Worm (Caenorhabditis elegans): Measurements from ENCODE around the gene ZK1055.4.

DNA sequence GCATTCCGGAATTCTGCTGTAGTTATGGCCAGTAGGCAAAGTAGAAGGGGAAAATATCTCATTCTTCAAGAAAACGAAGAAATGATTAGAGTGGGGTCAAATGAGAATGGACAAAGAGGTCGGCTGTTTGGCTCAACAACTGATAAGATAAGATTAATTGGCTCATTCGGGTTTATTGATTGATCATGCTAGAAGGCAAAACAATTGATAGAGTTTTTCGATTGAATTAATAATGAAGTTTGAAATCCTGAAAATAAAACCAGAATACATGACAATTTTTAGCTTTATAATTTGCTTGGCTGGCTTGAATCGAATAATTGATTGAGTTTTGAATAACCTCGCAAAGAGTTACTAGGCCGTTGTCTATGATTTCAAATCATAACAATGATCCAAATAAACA lies 44.4 kb downstream of the ZK1055.4 start, which contains the start of gene ppt-1:
- TF ChIP-seq K09A11.1 (tag; optimal IDR thresholded peaks at IDR 0.05; ENCODE audit: insufficient read depth) (no peak), K02D7.2 (tag; optimal IDR thresholded peaks at IDR 0.05) (no peak), odd-2 (tag; optimal IDR thresholded peaks at IDR 0.05) (no peak), fkh-10 (GFP tag; optimal IDR thresholded peaks at IDR 0.05) (no peak), nhr-11 (tag; optimal IDR thresholded peaks at IDR 0.05) (no peak), pha-4 (tag; optimal IDR thresholded peaks at IDR 0.05) (no peak), ref-2 (tag; optimal IDR thresholded peaks at IDR 0.05) (no peak), ahr-1 (tag; optimal IDR thresholded peaks at IDR 0.05) (no peak), pag-3 (tag; optimal IDR thresholded peaks at IDR 0.05; ENCODE audit: borderline replicate concordance) (no peak), lim-6 (tag; optimal IDR thresholded peaks at IDR 0.05) (no peak), unc-55 (GFP tag; optimal IDR thresholded peaks at IDR 0.05) (no peak), hlh-13 (GFP tag; optimal IDR thresholded peaks at IDR 0.05) (no peak)

Data from whole organism, late embryonic.